Worm (Caenorhabditis elegans) whole organism, late embryonic: ENCODE results near the gene snf-5.

Experiments
- C08G9.2 ChIP-seq: sonication (generic microtip); optimal IDR thresholded peaks from 2 replicates; lab custom pipeline; 2016; ENCODE audit warnings: mild to moderate bottlenecking, missing genetic modification characterization, moderate library complexity, missing compliant biosample characterization
- C38D4.7 ChIP-seq: fragments of 200-800 bp; sonication (Bioruptor generic); optimal IDR thresholded peaks from 2 replicates; lab custom pipeline; 2018; ENCODE audit warnings: mild to moderate bottlenecking, missing genetic modification characterization, moderate library complexity, missing compliant biosample characterization
- F13H6.1 ChIP-seq: sonication (generic microtip); optimal IDR thresholded peaks from 2 replicates; lab custom pipeline; 2016; ENCODE audit warnings: missing genetic modification characterization, missing compliant biosample characterization
- K09A11.1 ChIP-seq: sonication (generic microtip); optimal IDR thresholded peaks from 2 replicates; lab custom pipeline; 2017; ENCODE audit warnings: antibody characterized with exemption, mild to moderate bottlenecking, missing genetic modification characterization, missing compliant biosample characterization; ENCODE audit not compliant: insufficient read depth
- T23F11.4 ChIP-seq: fragments of 200-800 bp; sonication (Bioruptor generic); optimal IDR thresholded peaks from 2 replicates; lab custom pipeline; 2018; ENCODE audit warnings: mild to moderate bottlenecking, missing genetic modification characterization, missing compliant biosample characterization
- ama-1 ChIP-seq: fragments of 150-350 bp; optimal IDR thresholded peaks from 2 replicates; lab custom pipeline; 2014
- ceh-2 ChIP-seq: sonication (generic microtip); optimal IDR thresholded peaks from 2 replicates; lab custom pipeline; 2016; ENCODE audit warnings: missing genotype, missing genetic modification characterization, missing compliant biosample characterization
- ceh-31 ChIP-seq: sonication (generic microtip); optimal IDR thresholded peaks from 2 replicates; lab custom pipeline; 2016; ENCODE audit warnings: missing genetic modification characterization, missing compliant biosample characterization
- ceh-48 ChIP-seq: sonication (generic microtip); optimal IDR thresholded peaks from 2 replicates; lab custom pipeline; 2016; ENCODE audit warnings: missing genetic modification characterization, inconsistent platforms, missing compliant biosample characterization
- ceh-9 ChIP-seq: sonication (generic microtip); optimal IDR thresholded peaks from 2 replicates; lab custom pipeline; 2016; ENCODE audit warnings: mild to moderate bottlenecking, missing genetic modification characterization, inconsistent platforms, missing compliant biosample characterization
- che-1 ChIP-seq: sonication (generic microtip); optimal IDR thresholded peaks from 2 replicates; lab custom pipeline; 2016; ENCODE audit warnings: mild to moderate bottlenecking, missing genetic modification characterization, missing compliant biosample characterization
- dmd-4 ChIP-seq: sonication (generic microtip); optimal IDR thresholded peaks from 2 replicates; lab custom pipeline; 2016; ENCODE audit warnings: borderline replicate concordance, missing genetic modification characterization, missing compliant biosample characterization
- elt-4 ChIP-seq: sonication (generic microtip); optimal IDR thresholded peaks from 2 replicates; lab custom pipeline; 2016; ENCODE audit warnings: missing genetic modification characterization, missing compliant biosample characterization
- ets-4 ChIP-seq: sonication (generic microtip); optimal IDR thresholded peaks from 2 replicates; lab custom pipeline; 2016; ENCODE audit warnings: missing genetic modification characterization, missing compliant biosample characterization
- eyg-1 ChIP-seq: sonication (generic microtip); optimal IDR thresholded peaks from 2 replicates; lab custom pipeline; 2016; ENCODE audit warnings: missing genotype, missing genetic modification characterization, missing compliant biosample characterization
- fax-1 ChIP-seq: sonication (generic microtip); optimal IDR thresholded peaks from 2 replicates; lab custom pipeline; 2016; ENCODE audit warnings: missing genotype, missing genetic modification characterization, missing compliant biosample characterization
- fkh-6 ChIP-seq: sonication (generic microtip); optimal IDR thresholded peaks from 2 replicates; lab custom pipeline; 2016; ENCODE audit warnings: missing genetic modification characterization, missing compliant biosample characterization
- gmeb-2 ChIP-seq: sonication (generic microtip); optimal IDR thresholded peaks from 2 replicates; lab custom pipeline; 2016; ENCODE audit warnings: missing genetic modification characterization, inconsistent platforms, missing compliant biosample characterization
- hlh-13 ChIP-seq: fragments of 200-800 bp; sonication (Bioruptor generic); optimal IDR thresholded peaks from 2 replicates; lab custom pipeline; 2018; ENCODE audit warnings: mild to moderate bottlenecking, missing genetic modification characterization, missing compliant biosample characterization
- hlh-15 ChIP-seq: sonication (generic microtip); optimal IDR thresholded peaks from 2 replicates; lab custom pipeline; 2016; ENCODE audit warnings: missing genetic modification characterization, missing compliant biosample characterization
- hlh-6 ChIP-seq: sonication (generic microtip); optimal IDR thresholded peaks from 2 replicates; lab custom pipeline; 2016; ENCODE audit warnings: missing genotype, missing genetic modification characterization, missing compliant biosample characterization
- lim-6 ChIP-seq: sonication (generic microtip); optimal IDR thresholded peaks from 2 replicates; lab custom pipeline; 2016; ENCODE audit warnings: missing genetic modification characterization, missing compliant biosample characterization
- lin-11 ChIP-seq: fragments of 200-800 bp; sonication (Bioruptor generic); optimal IDR thresholded peaks from 2 replicates; lab custom pipeline; 2018; ENCODE audit warnings: mild to moderate bottlenecking, missing genetic modification characterization, missing compliant biosample characterization
- mec-3 ChIP-seq: sonication (generic microtip); optimal IDR thresholded peaks from 2 replicates; lab custom pipeline; 2016; ENCODE audit warnings: borderline replicate concordance, missing genetic modification characterization, missing compliant biosample characterization
- nhr-11 ChIP-seq: fragments of 150-350 bp; optimal IDR thresholded peaks from 2 replicates; lab custom pipeline; 2014; ENCODE audit warnings: missing biosample characterization, missing genetic modification characterization
- odd-2 ChIP-seq: sonication (generic microtip); optimal IDR thresholded peaks from 2 replicates; lab custom pipeline; 2017; ENCODE audit warnings: antibody characterized with exemption, mild to moderate bottlenecking, missing genetic modification characterization, missing compliant biosample characterization
- pag-3 ChIP-seq: sonication (generic microtip); optimal IDR thresholded peaks from 2 replicates; lab custom pipeline; 2016; ENCODE audit warnings: missing compliant biosample characterization, missing genetic modification characterization, borderline replicate concordance
- pat-9 ChIP-seq: fragments of 200-800 bp; sonication (Bioruptor generic); optimal IDR thresholded peaks from 2 replicates; lab custom pipeline; 2018; ENCODE audit warnings: mild to moderate bottlenecking, missing genetic modification characterization, moderate library complexity, missing compliant biosample characterization
- pha-2 ChIP-seq: sonication (generic microtip); optimal IDR thresholded peaks from 2 replicates; lab custom pipeline; 2017; ENCODE audit warnings: mild to moderate bottlenecking, missing genetic modification characterization, missing compliant biosample characterization
- pqm-1 ChIP-seq: sonication (generic microtip); optimal IDR thresholded peaks from 2 replicates; lab custom pipeline; 2016; ENCODE audit warnings: missing genetic modification characterization, missing compliant biosample characterization
- pros-1 ChIP-seq: fragments of 150-350 bp; optimal IDR thresholded peaks from 2 replicates; lab custom pipeline; 2014; ENCODE audit warnings: missing biosample characterization, missing genetic modification reagents, missing genetic modification characterization
- ref-2 ChIP-seq: sonication (generic microtip); optimal IDR thresholded peaks from 2 replicates; lab custom pipeline; 2016; ENCODE audit warnings: missing genetic modification characterization, missing compliant biosample characterization
- sdc-2 ChIP-seq: sonication (generic microtip); optimal IDR thresholded peaks from 2 replicates; lab custom pipeline; 2016; ENCODE audit warnings: missing genotype, missing genetic modification characterization, missing compliant biosample characterization
- sox-2 ChIP-seq: fragments of 200-800 bp; sonication (Bioruptor generic); IDR thresholded peaks from 2 replicates; pipeline ENCODE4 v1.3.6; 2022; ENCODE audit warnings: missing genetic modification reagents, missing genetic modification characterization, missing compliant biosample characterization
- sox-4 ChIP-seq: sonication (generic microtip); optimal IDR thresholded peaks from 2 replicates; lab custom pipeline; 2017; ENCODE audit warnings: mild to moderate bottlenecking, missing genetic modification characterization, inconsistent platforms, missing compliant biosample characterization
- tbx-7 ChIP-seq: sonication (generic microtip); optimal IDR thresholded peaks from 2 replicates; lab custom pipeline; 2016; ENCODE audit warnings: missing genotype, missing genetic modification characterization, missing compliant biosample characterization
- unc-86 ChIP-seq: sonication (generic microtip); optimal IDR thresholded peaks from 2 replicates; lab custom pipeline; 2016; ENCODE audit warnings: missing genetic modification characterization, missing compliant biosample characterization
- ztf-16 ChIP-seq: sonication (generic microtip); optimal IDR thresholded peaks from 2 replicates; lab custom pipeline; 2017; ENCODE audit warnings: missing genetic modification characterization, missing compliant biosample characterization

The snf-5 gene

DNA sequence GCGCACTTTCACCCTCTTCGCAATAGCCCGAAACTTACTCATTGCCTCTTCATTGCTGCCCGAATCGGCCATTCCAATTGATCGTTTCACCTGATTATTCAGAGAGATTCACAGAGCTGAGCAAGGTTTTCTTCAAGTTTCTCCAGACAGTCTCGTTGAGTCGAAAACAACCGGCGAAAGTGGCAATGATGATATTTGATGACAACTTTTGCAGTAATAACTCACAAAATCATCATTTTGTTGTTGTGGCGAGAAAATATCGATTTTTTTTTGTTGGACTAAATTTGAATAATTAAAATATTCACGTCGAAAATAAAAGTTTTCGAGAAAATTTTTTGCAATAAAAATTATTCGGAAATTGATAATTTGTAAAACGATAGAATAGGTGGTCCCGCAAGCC lies at the start of gene snf-5:
TSS of gene snf-5 (minus strand) at position 182 of the 400 bp plus-strand sequence.
- TF ChIP-seq ets-4 (tag; lab: Kevin White, UChicago) (no peak), ref-2 (tag; lab: Kevin White, UChicago) (no peak), elt-4 (tag; lab: Kevin White, UChicago) (no peak), pha-2 (tag; lab: Kevin White, UChicago) (no peak)

DNA sequence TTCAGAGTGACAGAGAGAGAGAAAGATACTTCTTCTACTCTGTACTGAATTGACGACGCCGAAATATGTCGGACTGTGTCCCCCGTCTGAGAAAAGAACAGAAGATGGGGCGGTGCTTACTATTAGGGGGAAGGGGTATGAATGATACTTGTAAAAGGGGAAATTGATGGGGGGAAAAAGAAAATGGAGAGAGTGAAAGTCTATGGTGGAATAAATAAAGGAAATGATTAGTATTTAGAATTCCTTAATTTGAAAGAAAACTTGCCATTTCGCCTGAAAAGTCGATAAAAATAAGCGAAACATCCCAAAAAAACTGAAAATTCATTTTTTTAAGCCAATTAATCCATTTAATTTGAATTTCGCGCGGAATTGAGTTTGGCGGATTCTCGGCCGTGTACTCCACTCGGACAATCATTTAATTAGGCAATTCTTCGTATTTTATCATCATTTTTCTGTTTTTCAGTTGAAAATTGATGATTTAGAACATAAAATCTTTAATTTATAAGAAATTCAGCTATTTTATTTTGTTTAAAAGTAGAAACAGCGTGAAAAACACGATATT lies 49.0 kb upstream of the snf-5 start, which contains the start of gene F35C5.12:
TSS of gene F35C5.12 (minus strand) at position 51 of the 562 bp plus-strand sequence.
- TF ChIP-seq tbx-7 (tag; lab: Kevin White, UChicago) (peak; percentile 2), ceh-48 (tag; lab: Kevin White, UChicago) (no peak), ceh-31 (tag; lab: Kevin White, UChicago) (peak; percentile 34), C08G9.2 (peak; percentile 44)

- TF ChIP-seq lin-11 (no peak), sox-4 (tag; lab: Kevin White, UChicago) (no peak), K09A11.1 (tag; lab: Kevin White, UChicago) (no peak), tbx-7 (tag; lab: Kevin White, UChicago) (no peak), fax-1 (tag; lab: Kevin White, UChicago) (no peak), nhr-11 (tag; lab: Kevin White, UChicago) (no peak), mec-3 (tag; lab: Kevin White, UChicago) (no peak), F13H6.1 (tag; lab: Kevin White, UChicago) (no peak), sox-2 (no peak), elt-4 (tag; lab: Kevin White, UChicago) (no peak), ztf-16 (no peak), ceh-2 (tag; lab: Kevin White, UChicago) (no peak), hlh-15 (no peak), pat-9 (tag; lab: Kevin White, UChicago) (no peak), odd-2 (no peak), pag-3 (tag; lab: Kevin White, UChicago) (no peak), che-1 (tag; lab: Kevin White, UChicago) (no peak), sdc-2 (tag; lab: Kevin White, UChicago) (no peak)
These were observed 43.2 kb upstream of the snf-5 start, which contains the start of gene ddn-2 for ce11 chrII:12908779-12909178. ddn-2 (plus strand) TSS chrII:12909079.

DNA sequence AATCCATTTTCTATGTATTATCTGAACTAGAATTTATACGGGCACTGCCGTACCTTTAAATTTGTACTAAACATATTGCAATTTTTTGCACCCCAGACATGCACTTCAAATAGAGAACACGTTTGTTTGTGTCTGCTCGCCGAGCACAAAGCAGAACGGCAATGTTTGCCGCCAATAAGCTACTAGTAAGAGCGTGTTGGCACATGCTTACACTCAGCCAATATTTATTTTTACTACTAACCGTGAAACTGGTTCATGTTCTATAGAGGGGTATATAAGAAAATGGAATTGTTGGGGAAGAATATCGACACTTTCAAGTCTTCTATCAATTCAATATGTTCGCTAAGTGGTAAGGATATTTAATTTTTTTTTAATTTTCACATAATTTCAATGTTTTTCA lies 41.5 kb upstream of the snf-5 start, which contains the start of gene nspb-11:
TSS of gene nspb-11 (plus strand) at position 301 of the 400 bp plus-strand sequence.
- TF ChIP-seq unc-86 (tag; lab: Kevin White, UChicago) (no peak), odd-2 (no peak), ceh-48 (tag; lab: Kevin White, UChicago) (no peak), mec-3 (tag; lab: Kevin White, UChicago) (no peak), gmeb-2 (tag; lab: Kevin White, UChicago) (no peak), fkh-6 (no peak), hlh-6 (tag; lab: Kevin White, UChicago) (no peak), lim-6 (tag; lab: Kevin White, UChicago) (no peak), hlh-13 (GFP tag; lab: Kevin White, UChicago) (no peak), eyg-1 (no peak)

DNA sequence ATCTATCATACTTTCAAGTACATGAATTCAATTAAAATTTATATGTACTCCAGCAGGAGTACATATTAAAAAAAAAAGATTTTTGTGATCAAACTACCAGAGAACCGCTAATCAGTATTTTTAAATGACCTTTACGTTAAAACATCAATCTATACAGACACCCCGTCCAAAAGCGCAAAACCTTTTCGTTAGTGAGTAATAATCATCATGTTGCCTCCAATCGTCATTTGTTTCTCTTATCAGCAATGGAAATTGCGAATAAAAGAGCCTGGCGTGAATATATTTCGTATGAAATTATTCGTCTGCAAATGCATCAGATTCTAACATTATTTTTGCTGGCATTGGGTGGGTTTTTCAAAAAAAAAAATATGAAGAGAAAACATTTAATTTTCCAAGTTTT lies 38.6 kb upstream of the snf-5 start, which contains the start of gene clec-66:
TSS of gene clec-66 (plus strand) at position 225 of the 400 bp plus-strand sequence.
- TF ChIP-seq pros-1 (tag; lab: Kevin White, UChicago) (no peak), dmd-4 (tag; lab: Kevin White, UChicago) (no peak), ceh-2 (tag; lab: Kevin White, UChicago) (no peak), ama-1 (no peak), hlh-6 (tag; lab: Kevin White, UChicago) (no peak), F13H6.1 (tag; lab: Kevin White, UChicago) (no peak), C38D4.7 (GFP tag; lab: Kevin White, UChicago) (no peak), pqm-1 (tag; lab: Kevin White, UChicago) (no peak), T23F11.4 (GFP tag; lab: Kevin White, UChicago) (no peak), ceh-9 (tag; lab: Kevin White, UChicago) (no peak), K09A11.1 (tag; lab: Kevin White, UChicago) (no peak)
